Worm (Caenorhabditis elegans): ENCODE results near the gene paic-1.

The paic-1 gene

DNA sequence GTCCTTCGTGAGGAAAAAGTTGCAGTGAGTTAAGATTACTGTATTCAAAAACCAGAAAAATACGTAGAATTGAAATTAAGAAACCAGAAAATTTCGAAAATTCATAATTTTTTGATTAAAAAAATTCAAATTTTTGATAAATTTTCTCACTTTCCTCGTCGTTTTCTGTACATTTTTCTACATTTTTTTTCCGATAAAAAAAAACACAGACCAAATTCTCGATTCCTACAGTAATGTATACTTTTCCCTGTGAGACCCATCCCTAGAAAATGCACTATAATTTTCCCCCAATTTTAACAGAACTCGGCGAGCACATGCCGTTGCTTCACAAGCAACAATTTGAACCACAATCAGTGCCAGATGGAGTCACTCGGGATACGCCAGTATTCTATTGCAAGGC, 32.4 kb downstream of the paic-1 start, which contains the start of gene athp-2:
TSS of gene athp-2 (plus strand) at position 301 of the 400 bp plus-strand sequence.
- TF ChIP-seq hnd-1 (tag; optimal IDR thresholded peaks at IDR 0.05) = no peak
- TF ChIP-seq sea-1 (GFP tag; conservative IDR thresholded peaks at IDR 0.05) = no peak
- TF ChIP-seq tbx-37 (GFP tag; conservative IDR thresholded peaks at IDR 0.05) = no peak
- no peak for TF ChIP-seq pes-1 (GFP tag; IDR thresholded peaks at IDR 0.05)
- no peak for TF ChIP-seq ama-1 (optimal IDR thresholded peaks at IDR 0.05)
- TF ChIP-seq aly-1 (tag; optimal IDR thresholded peaks at IDR 0.05) = no peak
- no peak for TF ChIP-seq ceh-36 (tag; optimal IDR thresholded peaks at IDR 0.05)
- no peak for TF ChIP-seq ceh-13 (GFP tag; optimal IDR thresholded peaks at IDR 0.05)
- TF ChIP-seq tra-4 (tag; optimal IDR thresholded peaks at IDR 0.05) = no peak
- no peak for TF ChIP-seq F13C5.2 (tag; optimal IDR thresholded peaks at IDR 0.05)
- TF ChIP-seq hmg-4 (GFP tag; optimal IDR thresholded peaks at IDR 0.05) = no peak
- TF ChIP-seq flt-1 (GFP tag; IDR thresholded peaks at IDR 0.05) = no peak
- TF ChIP-seq scrt-1 (GFP tag; IDR thresholded peaks at IDR 0.05) = no peak
- TF ChIP-seq ets-7 (tag; optimal IDR thresholded peaks at IDR 0.05) = no peak
- TF ChIP-seq hmbx-1 (tag; optimal IDR thresholded peaks at IDR 0.05) = no peak

- TF ChIP-seq hmbx-1 (tag; optimal IDR thresholded peaks at IDR 0.05) (no peak), flt-1 (GFP tag; IDR thresholded peaks at IDR 0.05) (no peak), tbx-37 (GFP tag; conservative IDR thresholded peaks at IDR 0.05) (no peak)
Measured at ce11 chrII:4337731-4338130, 34.6 kb downstream of the paic-1 start.

DNA sequence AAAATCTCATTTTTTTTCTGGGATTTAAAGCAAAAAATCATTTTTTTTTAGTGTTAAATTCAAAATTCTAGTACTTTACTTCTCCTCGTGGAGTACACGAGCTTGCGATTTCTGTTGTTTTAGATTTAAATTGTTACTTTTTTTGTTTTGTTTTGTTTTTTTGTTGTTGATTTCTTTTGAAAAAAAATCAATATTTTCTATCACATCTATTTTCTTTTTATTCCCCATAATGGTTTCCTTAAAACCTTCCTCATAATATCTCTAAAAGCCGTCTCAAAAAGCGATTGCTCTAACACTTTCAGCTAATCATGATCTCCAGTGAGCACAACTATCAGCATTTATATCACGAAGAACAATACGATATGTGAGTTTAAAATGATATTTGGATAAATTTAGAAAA, 37.9 kb downstream of the paic-1 start, which contains the start of gene madf-3:
TSS of gene madf-3 (plus strand) at position 301 of the 400 bp plus-strand sequence.
- TF ChIP-seq F13C5.2 (tag; optimal IDR thresholded peaks at IDR 0.05) = no peak
- no peak for TF ChIP-seq flt-1 (GFP tag; IDR thresholded peaks at IDR 0.05)
- TF ChIP-seq tra-4 (tag; optimal IDR thresholded peaks at IDR 0.05) = no peak
- TF ChIP-seq ceh-36 (tag; optimal IDR thresholded peaks at IDR 0.05) = no peak
- no peak for TF ChIP-seq pes-1 (GFP tag; IDR thresholded peaks at IDR 0.05)
- no peak for TF ChIP-seq tbx-37 (GFP tag; conservative IDR thresholded peaks at IDR 0.05)
- no peak for TF ChIP-seq hnd-1 (tag; optimal IDR thresholded peaks at IDR 0.05)
- TF ChIP-seq aly-1 (tag; optimal IDR thresholded peaks at IDR 0.05) = no peak
- TF ChIP-seq scrt-1 (GFP tag; IDR thresholded peaks at IDR 0.05) = no peak
- no peak for TF ChIP-seq ama-1 (optimal IDR thresholded peaks at IDR 0.05)

ce11 chrII:4328716-4329115, 43.6 kb downstream of the paic-1 start, which contains the start of gene H20J04.4:
TSS of gene H20J04.4 (plus strand) at chrII:4329016.
- TF ChIP-seq hnd-1 (tag; optimal IDR thresholded peaks at IDR 0.05) = no peak
- no peak for TF ChIP-seq sea-1 (GFP tag; conservative IDR thresholded peaks at IDR 0.05)
- TF ChIP-seq ets-7 (tag; optimal IDR thresholded peaks at IDR 0.05) = no peak
- no peak for TF ChIP-seq tra-4 (tag; optimal IDR thresholded peaks at IDR 0.05)
- no peak for TF ChIP-seq hmbx-1 (tag; optimal IDR thresholded peaks at IDR 0.05)
- no peak for TF ChIP-seq tbx-11 (GFP tag; IDR thresholded peaks at IDR 0.05)
- TF ChIP-seq scrt-1 (GFP tag; IDR thresholded peaks at IDR 0.05) = no peak
- TF ChIP-seq B0310.2 (tag; optimal IDR thresholded peaks at IDR 0.05) = no peak
- TF ChIP-seq ama-1 (optimal IDR thresholded peaks at IDR 0.05) = no peak
- TF ChIP-seq F13C5.2 (tag; optimal IDR thresholded peaks at IDR 0.05) = no peak
- no peak for TF ChIP-seq ceh-13 (GFP tag; optimal IDR thresholded peaks at IDR 0.05)
- no peak for TF ChIP-seq ceh-36 (tag; optimal IDR thresholded peaks at IDR 0.05)
- TF ChIP-seq pes-1 (GFP tag; IDR thresholded peaks at IDR 0.05) = no peak
- no peak for TF ChIP-seq aly-1 (tag; optimal IDR thresholded peaks at IDR 0.05)
- TF ChIP-seq tbx-37 (GFP tag; conservative IDR thresholded peaks at IDR 0.05) = no peak
- TF ChIP-seq flt-1 (GFP tag; IDR thresholded peaks at IDR 0.05) = no peak
- TF ChIP-seq hmg-4 (GFP tag; optimal IDR thresholded peaks at IDR 0.05) = no peak

DNA sequence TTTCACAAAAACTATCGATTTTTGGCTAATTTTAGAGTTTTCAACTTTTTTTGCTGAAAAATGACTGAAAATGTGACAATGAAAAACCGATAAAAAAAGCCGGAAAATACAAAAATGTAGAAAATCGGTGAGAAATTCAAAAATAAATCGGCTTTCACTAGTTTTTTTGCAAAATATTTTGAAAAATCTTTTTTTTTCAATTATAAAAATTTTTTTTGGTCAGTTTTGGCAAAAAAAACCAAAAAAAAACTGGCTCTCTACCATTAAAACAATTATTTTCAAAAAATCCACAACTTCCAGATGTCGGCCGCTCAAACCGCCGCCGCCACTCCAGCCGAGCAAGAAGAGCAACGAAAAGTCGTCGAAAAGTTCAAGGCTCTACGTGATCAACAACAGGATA, 45.9 kb downstream of the paic-1 start, which contains the start of gene pfd-2:
TSS of gene pfd-2 (plus strand) at position 301 of the 400 bp plus-strand sequence.
- TF ChIP-seq ceh-13 (GFP tag; optimal IDR thresholded peaks at IDR 0.05) = no peak
- no peak for TF ChIP-seq ama-1 (optimal IDR thresholded peaks at IDR 0.05)
- TF ChIP-seq B0310.2 (tag; optimal IDR thresholded peaks at IDR 0.05) = no peak
- TF ChIP-seq aly-1 (tag; optimal IDR thresholded peaks at IDR 0.05) = no peak
- TF ChIP-seq hnd-1 (tag; optimal IDR thresholded peaks at IDR 0.05) = no peak
- TF ChIP-seq flt-1 (GFP tag; IDR thresholded peaks at IDR 0.05) = no peak
- TF ChIP-seq tbx-37 (GFP tag; conservative IDR thresholded peaks at IDR 0.05) = no peak
- TF ChIP-seq ets-7 (tag; optimal IDR thresholded peaks at IDR 0.05) = no peak
- TF ChIP-seq tra-4 (tag; optimal IDR thresholded peaks at IDR 0.05) = no peak
- no peak for TF ChIP-seq scrt-1 (GFP tag; IDR thresholded peaks at IDR 0.05)
- TF ChIP-seq F13C5.2 (tag; optimal IDR thresholded peaks at IDR 0.05) = no peak
- TF ChIP-seq ceh-36 (tag; optimal IDR thresholded peaks at IDR 0.05) = no peak
- TF ChIP-seq hmg-4 (GFP tag; optimal IDR thresholded peaks at IDR 0.05) = no peak

ce11 chrII:4324061-4324460, 48.3 kb downstream of the paic-1 start, which contains the start of gene mog-2:
TSS of gene mog-2 (plus strand) at chrII:4324361.
- TF ChIP-seq B0310.2 (tag; optimal IDR thresholded peaks at IDR 0.05) = no peak
- no peak for TF ChIP-seq ama-1 (optimal IDR thresholded peaks at IDR 0.05)
- TF ChIP-seq ceh-13 (GFP tag; optimal IDR thresholded peaks at IDR 0.05) = no peak
- TF ChIP-seq F13C5.2 (tag; optimal IDR thresholded peaks at IDR 0.05) = no peak
- TF ChIP-seq sea-1 (GFP tag; conservative IDR thresholded peaks at IDR 0.05) = no peak
- TF ChIP-seq scrt-1 (GFP tag; IDR thresholded peaks at IDR 0.05) = no peak
- TF ChIP-seq hmbx-1 (tag; optimal IDR thresholded peaks at IDR 0.05) = no peak
- no peak for TF ChIP-seq tbx-37 (GFP tag; conservative IDR thresholded peaks at IDR 0.05)
- TF ChIP-seq ets-7 (tag; optimal IDR thresholded peaks at IDR 0.05) = no peak
- TF ChIP-seq pes-1 (GFP tag; IDR thresholded peaks at IDR 0.05) = no peak

DNA sequence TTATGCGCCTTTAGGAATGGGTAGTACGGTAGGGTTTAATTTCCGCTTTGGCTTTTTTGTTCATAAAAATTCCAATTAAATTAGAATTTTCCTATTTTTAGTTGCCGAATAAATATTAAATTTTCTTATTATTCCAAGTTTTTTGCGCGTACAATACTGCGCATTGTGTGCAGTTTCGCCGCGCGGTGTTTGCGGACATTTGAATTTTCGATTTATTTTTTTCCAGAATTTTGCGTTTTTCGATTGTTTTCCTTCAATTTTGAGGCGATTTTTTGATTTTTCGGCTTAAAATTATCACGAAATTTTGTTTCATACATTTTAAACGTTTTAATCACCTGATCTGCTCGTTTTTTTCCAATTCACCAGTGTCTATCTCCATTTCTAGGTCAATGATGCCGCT, 49.5 kb downstream of the paic-1 start, which contains the start of gene H20J04.6:
TSS of gene H20J04.6 (plus strand) at position 386 of the 400 bp plus-strand sequence.
- no peak for TF ChIP-seq ama-1 (optimal IDR thresholded peaks at IDR 0.05)
- no peak for TF ChIP-seq aly-1 (tag; optimal IDR thresholded peaks at IDR 0.05)
- TF ChIP-seq hmbx-1 (tag; optimal IDR thresholded peaks at IDR 0.05) = no peak
- TF ChIP-seq ets-7 (tag; optimal IDR thresholded peaks at IDR 0.05) = no peak
- no peak for TF ChIP-seq ceh-36 (tag; optimal IDR thresholded peaks at IDR 0.05)
- TF ChIP-seq tbx-11 (GFP tag; IDR thresholded peaks at IDR 0.05) = no peak

ce11 chrII:4321766-4322165, 50.6 kb downstream of the paic-1 start, which contains the start of gene Y52E8A.1:
TSS of gene Y52E8A.1 (plus strand) at chrII:4322066.
- TF ChIP-seq hmg-4 (GFP tag; optimal IDR thresholded peaks at IDR 0.05) (no peak), ceh-36 (tag; optimal IDR thresholded peaks at IDR 0.05) (no peak), tbx-11 (GFP tag; IDR thresholded peaks at IDR 0.05) (no peak), ceh-13 (GFP tag; optimal IDR thresholded peaks at IDR 0.05) (no peak), scrt-1 (GFP tag; IDR thresholded peaks at IDR 0.05) (no peak), B0310.2 (tag; optimal IDR thresholded peaks at IDR 0.05) (no peak), flt-1 (GFP tag; IDR thresholded peaks at IDR 0.05) (no peak), ets-7 (tag; optimal IDR thresholded peaks at IDR 0.05) (no peak), tra-4 (tag; optimal IDR thresholded peaks at IDR 0.05) (no peak), sea-1 (GFP tag; conservative IDR thresholded peaks at IDR 0.05) (no peak), hmbx-1 (tag; optimal IDR thresholded peaks at IDR 0.05) (no peak), ama-1 (optimal IDR thresholded peaks at IDR 0.05) (no peak), aly-1 (tag; optimal IDR thresholded peaks at IDR 0.05) (no peak), F13C5.2 (tag; optimal IDR thresholded peaks at IDR 0.05) (no peak), tbx-37 (GFP tag; conservative IDR thresholded peaks at IDR 0.05) (no peak), pes-1 (GFP tag; IDR thresholded peaks at IDR 0.05) (no peak), hnd-1 (tag; optimal IDR thresholded peaks at IDR 0.05) (no peak)
